Worm (Caenorhabditis elegans): ENCODE data around the gene fbxa-136.

DNA sequence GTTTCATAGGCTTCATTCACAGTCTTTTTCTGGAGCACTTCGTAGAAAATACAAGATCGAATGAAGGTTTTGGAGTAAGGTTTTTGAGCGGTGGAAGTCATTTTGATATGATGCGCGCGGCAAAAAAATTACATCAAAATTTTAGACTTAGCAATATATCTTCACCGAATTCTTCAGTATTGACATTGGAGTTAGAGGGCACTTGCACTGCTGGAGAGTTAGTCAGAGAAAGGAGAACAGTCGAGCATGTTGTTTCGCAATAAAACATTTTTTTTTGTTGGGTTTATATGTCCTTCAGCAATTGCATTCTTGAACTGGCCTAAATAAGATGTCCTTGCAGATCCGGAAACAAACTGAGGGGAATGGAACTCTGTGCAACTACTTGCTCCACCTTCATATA, 45.1 kb downstream of the fbxa-136 start, which contains the start of gene fbxa-171:
- TF ChIP-seq ceh-19 (GFP tag; optimal IDR thresholded peaks at IDR 0.05) (no peak), sox-2 (GFP tag; IDR thresholded peaks at IDR 0.05) (no peak), pqm-1 (tag; optimal IDR thresholded peaks at IDR 0.05) (no peak), fkh-10 (GFP tag; optimal IDR thresholded peaks at IDR 0.05) (no peak), C08G9.2 (tag; optimal IDR thresholded peaks at IDR 0.05) (no peak), ceh-30 (tag; optimal IDR thresholded peaks at IDR 0.05) (no peak), unc-55 (GFP tag; optimal IDR thresholded peaks at IDR 0.05) (no peak), sox-4 (tag; optimal IDR thresholded peaks at IDR 0.05) (no peak), ceh-2 (tag; optimal IDR thresholded peaks at IDR 0.05) (no peak), unc-3 (GFP tag; conservative IDR thresholded peaks at IDR 0.05) (no peak), unc-3 (tag; optimal IDR thresholded peaks at IDR 0.05) (no peak), pha-4 (tag; optimal IDR thresholded peaks at IDR 0.05) (no peak)
